Fruit fly (Drosophila melanogaster) whole organism, embryonic: ENCODE results near the gene Herc4.

Experiments used
- Ada2b ChIP-seq: fragments of 200-800 bp; sonication (Bioruptor generic); IDR thresholded peaks from 2 replicates; pipeline ENCODE4 v1.3.6; 2022; ENCODE audit warnings: missing biosample characterization, missing genetic modification characterization
- Blimp-1 ChIP-seq: fragments of 200-800 bp; sonication (Bioruptor generic); optimal IDR thresholded peaks from 3 replicates; lab custom pipeline; 2018; ENCODE audit warnings: missing biosample characterization, missing genetic modification characterization, mild to moderate bottlenecking, moderate library complexity, missing genetic modification reagents
- Bteb2 ChIP-seq: fragments of 200-800 bp; sonication (Bioruptor generic); optimal IDR thresholded peaks from 2 replicates; lab custom pipeline; 2016; ENCODE audit warnings: missing biosample characterization, missing genetic modification characterization
- C15 ChIP-seq: fragments of 200-800 bp; sonication (Bioruptor generic); IDR thresholded peaks from 3 replicates; pipeline ENCODE4 v1.3.6; 2022; ENCODE audit warnings: missing biosample characterization, missing genetic modification characterization
- CG10209 ChIP-seq: fragments of 200-800 bp; sonication (Bioruptor generic); optimal IDR thresholded peaks from 3 replicates; lab custom pipeline; 2017; ENCODE audit warnings: missing biosample characterization, mild to moderate bottlenecking, missing genetic modification characterization, missing genetic modification reagents
- CG10565 ChIP-seq: fragments of 200-800 bp; sonication (Bioruptor generic); optimal IDR thresholded peaks from 3 replicates; lab custom pipeline; 2016; ENCODE audit warnings: missing biosample characterization, mild to moderate bottlenecking, missing genetic modification characterization
- CG12104 ChIP-seq: fragments of 200-800 bp; sonication (Bioruptor generic); optimal IDR thresholded peaks from 3 replicates; lab custom pipeline; 2016; ENCODE audit warnings: missing biosample characterization, missing genetic modification characterization
- CG12769 ChIP-seq: fragments of 200-800 bp; sonication (Bioruptor generic); optimal IDR thresholded peaks from 2 replicates; lab custom pipeline; 2019; ENCODE audit warnings: missing biosample characterization, mild to moderate bottlenecking, missing genetic modification characterization, moderate library complexity
- CG13894 ChIP-seq: fragments of 200-800 bp; sonication (Bioruptor generic); optimal IDR thresholded peaks from 3 replicates; lab custom pipeline; 2018; ENCODE audit warnings: missing biosample characterization, mild to moderate bottlenecking, missing genetic modification characterization, moderate library complexity
- CG14667 ChIP-seq: fragments of 200-800 bp; sonication (Bioruptor generic); IDR thresholded peaks from 2 replicates; pipeline ENCODE4 v1.3.6; 2022; ENCODE audit warnings: missing biosample characterization, missing genetic modification characterization
- CG15479 ChIP-seq: fragments of 200-800 bp; sonication (Bioruptor generic); optimal IDR thresholded peaks from 3 replicates; lab custom pipeline; 2019; ENCODE audit warnings: missing biosample characterization, mild to moderate bottlenecking, missing genetic modification characterization, moderate library complexity
- CG18011 ChIP-seq: fragments of 200-800 bp; sonication (Bioruptor generic); optimal IDR thresholded peaks from 2 replicates; lab custom pipeline; 2017; ENCODE audit warnings: missing biosample characterization, missing genetic modification characterization, mild to moderate bottlenecking, moderate library complexity, missing genotype
- CG31388 ChIP-seq: fragments of 200-800 bp; sonication (Bioruptor generic); optimal IDR thresholded peaks from 2 replicates; lab custom pipeline; 2016; ENCODE audit warnings: missing biosample characterization, missing genetic modification characterization
- CG32532 ChIP-seq: fragments of 200-800 bp; sonication (Bioruptor generic); IDR thresholded peaks from 2 replicates; pipeline ENCODE4 v1.3.6; 2022; ENCODE audit warnings: missing biosample characterization, missing genetic modification characterization
- CG3726 ChIP-seq: fragments of 200-800 bp; sonication (Bioruptor generic); IDR thresholded peaks from 3 replicates; pipeline ENCODE4, ENCODE4 v1.3.6; 2022; ENCODE audit warnings: missing biosample characterization, missing genetic modification characterization
- CG6175 ChIP-seq: fragments of 200-800 bp; sonication (Bioruptor generic); IDR thresholded peaks from 3 replicates; pipeline ENCODE4 v1.3.6; 2022; ENCODE audit warnings: missing biosample characterization, missing genetic modification characterization
- CG6813 ChIP-seq: fragments of 200-800 bp; sonication (Bioruptor generic); optimal IDR thresholded peaks from 2 replicates; lab custom pipeline; 2017; ENCODE audit warnings: missing biosample characterization, missing genetic modification characterization, mild to moderate bottlenecking, moderate library complexity, missing genetic modification reagents
- CG7786 ChIP-seq: fragments of 200-800 bp; sonication (Bioruptor generic); optimal IDR thresholded peaks from 2 replicates; lab custom pipeline; 2016; ENCODE audit warnings: missing biosample characterization, missing genetic modification characterization
- CG7839 ChIP-seq: fragments of 200-800 bp; sonication (Bioruptor generic); optimal IDR thresholded peaks from 3 replicates; lab custom pipeline; 2018; ENCODE audit warnings: missing biosample characterization, mild to moderate bottlenecking, missing genetic modification characterization, moderate library complexity
- CG7987 ChIP-seq: fragments of 200-800 bp; sonication (Bioruptor generic); optimal IDR thresholded peaks from 2 replicates; lab custom pipeline; 2018; ENCODE audit warnings: missing biosample characterization, mild to moderate bottlenecking, missing genetic modification characterization, moderate library complexity
- CG8478 ChIP-seq: fragments of >200 bp; optimal IDR thresholded peaks from 2 replicates; lab custom pipeline; 2018
- CG8765 ChIP-seq: fragments of 200-800 bp; sonication (Bioruptor generic); IDR thresholded peaks from 2 replicates; pipeline ENCODE4 v1.3.6; 2022; ENCODE audit warnings: missing biosample characterization, missing genetic modification characterization
- Dfd ChIP-seq, 2 experiments: fragments of >200 bp; optimal IDR thresholded peaks; 2 replicates each; lab custom pipeline; 2017; ENCODE audit warnings: missing biosample characterization in 2 of 2, missing genetic modification characterization in 2 of 2
- Doc2 ChIP-seq: fragments of 200-800 bp; sonication (Bioruptor generic); IDR thresholded peaks from 2 replicates; pipeline ENCODE4 v1.3.6; 2022; ENCODE audit warnings: missing biosample characterization, missing genetic modification characterization
- Hr39 ChIP-seq: fragments of >200 bp; optimal IDR thresholded peaks from 2 replicates; lab custom pipeline; 2017
- Hsf ChIP-seq: fragments of 200-800 bp; sonication (Bioruptor generic); optimal IDR thresholded peaks from 3 replicates; lab custom pipeline; 2016; ENCODE audit warnings: missing biosample characterization, missing genetic modification characterization
- Lim3 ChIP-seq: fragments of 200-800 bp; sonication (Bioruptor generic); IDR thresholded peaks from 2 replicates; pipeline ENCODE4 v1.3.6; 2022; ENCODE audit warnings: missing biosample characterization, missing genetic modification characterization
- MBD-R2 ChIP-seq: fragments of 200-800 bp; sonication (Bioruptor generic); IDR thresholded peaks from 2 replicates; pipeline ENCODE4 v1.3.6; 2022; ENCODE audit warnings: missing biosample characterization, missing genetic modification characterization
- Med ChIP-seq: fragments of 200-800 bp; sonication (Bioruptor generic); peaks from one replicate; lab custom pipeline; 2016; ENCODE audit warnings: missing biosample characterization, missing genetic modification characterization, mild to moderate bottlenecking, inconsistent platforms, moderate library complexity
- NC2α ChIP-seq: fragments of 200-800 bp; sonication (Bioruptor generic); optimal IDR thresholded peaks from 2 replicates; lab custom pipeline; 2016; ENCODE audit warnings: missing biosample characterization, missing genetic modification characterization
- NK7.1 ChIP-seq: fragments of 200-800 bp; sonication (Bioruptor generic); optimal IDR thresholded peaks from 3 replicates; lab custom pipeline; 2016; ENCODE audit warnings: missing biosample characterization, missing genetic modification characterization
- Nf-YB ChIP-seq: fragments of 200-800 bp; sonication (Bioruptor generic); optimal IDR thresholded peaks from 3 replicates; lab custom pipeline; 2019; ENCODE audit warnings: missing biosample characterization, mild to moderate bottlenecking, missing genetic modification characterization, moderate library complexity
- Oaz ChIP-seq: fragments of 200-800 bp; sonication (Bioruptor generic); IDR thresholded peaks from 2 replicates; pipeline ENCODE4 v1.3.6; 2022; ENCODE audit warnings: missing biosample characterization, missing genetic modification characterization
- Opbp ChIP-seq: fragments of 200-800 bp; sonication (Bioruptor generic); IDR thresholded peaks from 3 replicates; pipeline ENCODE4 v1.3.6; 2022; ENCODE audit warnings: missing biosample characterization, missing genetic modification characterization; ENCODE audit not compliant: partially characterized antibody
- Taf1 ChIP-seq: fragments of 200-800 bp; sonication (Bioruptor generic); IDR thresholded peaks from 2 replicates; pipeline ENCODE4 v1.3.6; 2022; ENCODE audit warnings: missing biosample characterization, missing genetic modification characterization
- ara ChIP-seq: fragments of 200-800 bp; sonication (Bioruptor generic); IDR thresholded peaks from 2 replicates; pipeline ENCODE4 v1.3.6; 2022; ENCODE audit warnings: missing biosample characterization, missing genetic modification characterization
- ash1 ChIP-seq: fragments of 200-800 bp; sonication (Bioruptor generic); optimal IDR thresholded peaks from 2 replicates; lab custom pipeline; 2018; ENCODE audit warnings: missing biosample characterization, mild to moderate bottlenecking, missing genetic modification characterization
- bab2 ChIP-seq: fragments of 200-800 bp; sonication (Bioruptor generic); optimal IDR thresholded peaks from 2 replicates; lab custom pipeline; 2016; ENCODE audit warnings: missing biosample characterization, missing genetic modification characterization
- cg ChIP-seq: fragments of 200-800 bp; sonication (Bioruptor generic); optimal IDR thresholded peaks from 3 replicates; lab custom pipeline; 2019; ENCODE audit warnings: missing biosample characterization, mild to moderate bottlenecking, missing genetic modification characterization, moderate library complexity
- crc ChIP-seq: fragments of 200-800 bp; sonication (Bioruptor generic); optimal IDR thresholded peaks from 2 replicates; lab custom pipeline; 2016; ENCODE audit warnings: missing biosample characterization, missing genetic modification characterization
- disco-r ChIP-seq: fragments of 200-800 bp; sonication (Bioruptor generic); optimal IDR thresholded peaks from 2 replicates; lab custom pipeline; 2016; ENCODE audit warnings: missing biosample characterization, missing genetic modification characterization
- dmrt99B ChIP-seq: fragments of 200-800 bp; sonication (Bioruptor generic); optimal IDR thresholded peaks from 2 replicates; lab custom pipeline; 2018; ENCODE audit warnings: missing biosample characterization, mild to moderate bottlenecking, missing genetic modification characterization, moderate library complexity
- en ChIP-seq: fragments of 200-800 bp; sonication (Bioruptor generic); optimal IDR thresholded peaks from 2 replicates; lab custom pipeline; 2016; ENCODE audit warnings: missing biosample characterization, missing genetic modification characterization
- ind ChIP-seq: fragments of 200-800 bp; sonication (Bioruptor generic); optimal IDR thresholded peaks from 3 replicates; lab custom pipeline; 2016; ENCODE audit warnings: missing biosample characterization, missing genetic modification characterization
- kni ChIP-seq: fragments of 200-800 bp; sonication (Bioruptor generic); optimal IDR thresholded peaks from 3 replicates; lab custom pipeline; 2017; ENCODE audit warnings: mild to moderate bottlenecking, missing biosample characterization, missing genetic modification reagents, missing genetic modification characterization
- lov ChIP-seq, 2 experiments: fragments of 200-800 bp in 1 of 2; fragments of >200 bp in 1 of 2; sonication (Bioruptor generic) in 1 of 2; IDR thresholded peaks in 1 of 2; optimal IDR thresholded peaks in 1 of 2; 2 replicates in 1 of 2; 3 replicates in 1 of 2; pipeline versions ENCODE4 v1.3.6 to Lab custom; 2017 to 2022; ENCODE audit warnings: missing biosample characterization in 1 of 2, missing genetic modification characterization in 1 of 2
- mam ChIP-seq: fragments of 200-800 bp; sonication (Bioruptor generic); optimal IDR thresholded peaks from 3 replicates; lab custom pipeline; 2016; ENCODE audit warnings: missing biosample characterization, missing genetic modification characterization
- pzg ChIP-seq: fragments of 200-800 bp; sonication (Bioruptor generic); optimal IDR thresholded peaks from 3 replicates; lab custom pipeline; 2018; ENCODE audit warnings: missing biosample characterization, mild to moderate bottlenecking, missing genetic modification characterization, moderate library complexity
- row ChIP-seq: fragments of 200-800 bp; sonication (Bioruptor generic); IDR thresholded peaks from 3 replicates; pipeline ENCODE4 v1.3.6; 2022; ENCODE audit warnings: missing biosample characterization, missing genetic modification characterization
- ssp ChIP-seq: fragments of 200-800 bp; sonication (Bioruptor generic); IDR thresholded peaks from 2 replicates; pipeline ENCODE4 v1.3.6; 2022; ENCODE audit warnings: missing biosample characterization, missing genetic modification characterization
- tio ChIP-seq: fragments of 200-800 bp; sonication (Bioruptor generic); optimal IDR thresholded peaks from 2 replicates; lab custom pipeline; 2017; ENCODE audit warnings: missing biosample characterization, missing genetic modification characterization, inconsistent platforms
- tx ChIP-seq: fragments of 200-800 bp; sonication (Bioruptor generic); optimal IDR thresholded peaks from 2 replicates; lab custom pipeline; 2016; ENCODE audit warnings: missing biosample characterization, missing genetic modification characterization
- zfh1 ChIP-seq: fragments of 200-800 bp; sonication (Bioruptor generic); IDR thresholded peaks from 3 replicates; pipeline ENCODE4 v1.3.6; 2022; ENCODE audit warnings: missing biosample characterization, missing genetic modification characterization

Herc4 gene

DNA sequence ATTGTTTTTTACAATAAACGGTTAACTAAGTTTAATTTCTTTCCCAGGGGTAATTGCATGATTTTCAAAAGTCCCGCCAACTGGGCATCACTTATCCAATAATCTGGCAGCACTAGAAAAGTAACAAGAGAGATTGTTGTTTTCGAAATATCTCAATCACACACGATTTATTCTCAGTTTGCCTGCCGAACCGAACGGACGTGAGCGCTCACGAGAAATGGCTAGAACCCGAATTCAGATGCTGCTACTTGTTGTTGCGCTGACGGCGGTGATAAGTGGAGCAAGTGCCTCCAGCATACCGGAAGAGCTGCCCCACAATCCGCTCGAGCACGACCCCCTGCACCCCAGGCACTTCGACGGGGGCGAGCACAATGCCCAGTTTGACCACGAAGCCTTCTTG is 15.0 kb upstream of the Herc4 start, which contains the start of gene scf (continued):
- no peak for TF ChIP-seq lov (optimal IDR thresholded peaks at IDR 0.05; lab: Kevin White, UChicago)
- peak; percentile 54; the same call in 1 of the 3 replicates for TF ChIP-seq lov (GFP tag; IDR thresholded peaks at IDR 0.05; lab: Robert Waterston, UW)
- no peak for TF ChIP-seq CG8478 (lab: Kevin White, UChicago)
- no peak for TF ChIP-seq Hsf (GFP tag; lab: Kevin White, UChicago)
- TF ChIP-seq CG18011 (GFP tag; lab: Kevin White, UChicago): no peak
- TF ChIP-seq Ada2b: no peak
- no peak for TF ChIP-seq CG15479 (GFP tag; lab: Kevin White, UChicago)
- TF ChIP-seq NC2α (GFP tag; lab: Kevin White, UChicago): no peak
- TF ChIP-seq Dfd (GFP tag; optimal IDR thresholded peaks at IDR 0.05; lab: Kevin White, UChicago): no peak
- no peak for TF ChIP-seq CG12769
- TF ChIP-seq CG14667: no peak
- no peak for TF ChIP-seq ara (GFP tag; lab: Robert Waterston, UW)
- TF ChIP-seq tx (GFP tag; lab: Kevin White, UChicago): no peak
- TF ChIP-seq Taf1 (GFP tag; lab: Robert Waterston, UW): no peak
- TF ChIP-seq CG32532 (GFP tag; lab: Robert Waterston, UW): 0 out of 2 replicates have a peak, but pooled peaks have one; percentile 52
- TF ChIP-seq kni (GFP tag; lab: Kevin White, UChicago): no peak
- no peak for TF ChIP-seq Bteb2 (GFP tag; lab: Kevin White, UChicago)
- peak; percentile 55 for TF ChIP-seq ssp
- no peak for TF ChIP-seq NK7.1 (GFP tag; lab: Kevin White, UChicago)
- no peak for TF ChIP-seq crc
- TF ChIP-seq MBD-R2: peak; percentile 27
- TF ChIP-seq CG7839 (tag; lab: Kevin White, UChicago): no peak
- TF ChIP-seq Blimp-1 (GFP tag; lab: Kevin White, UChicago): no peak
- TF ChIP-seq ash1: no peak
- TF ChIP-seq dmrt99B (tag; lab: Kevin White, UChicago): no peak
- no peak for TF ChIP-seq ind
- TF ChIP-seq Lim3: no peak
- no peak for TF ChIP-seq Doc2 (GFP tag; lab: Robert Waterston, UW)
- TF ChIP-seq zfh1 (GFP tag; lab: Robert Waterston, UW): no peak
- peak; percentile 21 for TF ChIP-seq CG7987 (GFP tag; lab: Kevin White, UChicago)
- no peak for TF ChIP-seq CG10565 (GFP tag; lab: Kevin White, UChicago)
- no peak for TF ChIP-seq CG12104
- TF ChIP-seq row (GFP tag; lab: Robert Waterston, UW): peak; percentile 60
- no peak for TF ChIP-seq Nf-YB (GFP tag; lab: Kevin White, UChicago)
- TF ChIP-seq CG7786 (GFP tag; lab: Kevin White, UChicago): no peak
- TF ChIP-seq Oaz: no peak
- no peak for TF ChIP-seq C15 (GFP tag; lab: Robert Waterston, UW)
- peak; percentile 52; the same call in 2 of the 3 replicates for TF ChIP-seq Opbp
- TF ChIP-seq disco-r (GFP tag; lab: Kevin White, UChicago): no peak
- TF ChIP-seq CG6813: no peak
- TF ChIP-seq CG3726 (GFP tag; lab: Robert Waterston, UW): no peak
- TF ChIP-seq cg (GFP tag; lab: Kevin White, UChicago): no peak
- TF ChIP-seq pzg (GFP tag; lab: Kevin White, UChicago): peak; percentile 59
- no peak for TF ChIP-seq CG10209 (GFP tag; lab: Kevin White, UChicago)
- no peak for TF ChIP-seq bab2 (GFP tag; lab: Kevin White, UChicago)
- no peak for TF ChIP-seq mam
- TF ChIP-seq CG13894 (tag; lab: Kevin White, UChicago): peak; percentile 40
- TF ChIP-seq CG8765: no peak
- no peak for TF ChIP-seq Hr39 (lab: Kevin White, UChicago)
- no peak for TF ChIP-seq en (GFP tag; lab: Kevin White, UChicago)
- TF ChIP-seq Med: peak; percentile 73
- no peak for TF ChIP-seq CG6175 (GFP tag; lab: Robert Waterston, UW)
- no peak for TF ChIP-seq CG31388 (GFP tag; lab: Kevin White, UChicago)
- TF ChIP-seq tio (GFP tag; lab: Kevin White, UChicago): no peak
